Worm (Caenorhabditis elegans): ENCODE measurements around the gene C14A4.6.

- TF ChIP-seq hlh-30 (tag; optimal IDR thresholded peaks at IDR 0.05; ENCODE audit: insufficient read depth) (no peak), ama-1 (optimal IDR thresholded peaks at IDR 0.05) (no peak), pros-1 (tag; optimal IDR thresholded peaks at IDR 0.05) (no peak), tbx-2 (tag; optimal IDR thresholded peaks at IDR 0.05) (no peak), ceh-9 (tag; optimal IDR thresholded peaks at IDR 0.05) (no peak), che-1 (tag; optimal IDR thresholded peaks at IDR 0.05) (no peak), pqm-1 (tag; optimal IDR thresholded peaks at IDR 0.05) (no peak), dmd-4 (tag; optimal IDR thresholded peaks at IDR 0.05; ENCODE audit: borderline replicate concordance) (no peak), mec-3 (tag; optimal IDR thresholded peaks at IDR 0.05; ENCODE audit: borderline replicate concordance) (no peak), nhr-11 (tag; optimal IDR thresholded peaks at IDR 0.05) (no peak), Y22D7AL.16 (tag; optimal IDR thresholded peaks at IDR 0.05) (no peak)
These were observed 47.8 kb downstream of the C14A4.6 start for ce11 chrII:10546784-10547087.

Measured in whole organism, late embryonic.